Worm (Caenorhabditis elegans) whole organism, young adult: ENCODE results near the gene R05G6.5.

Source experiments
- F55B11.4 ChIP-seq: sonication (generic microtip); optimal IDR thresholded peaks from 2 replicates; lab custom pipeline; 2016; ENCODE audit warnings: missing compliant biosample characterization, missing genetic modification characterization, borderline replicate concordance; ENCODE audit not compliant: insufficient read depth
- madf-10 ChIP-seq: sonication (generic microtip); optimal IDR thresholded peaks from 2 replicates; lab custom pipeline; 2016; ENCODE audit warnings: mild to moderate bottlenecking, missing genetic modification characterization, missing compliant biosample characterization

DNA sequence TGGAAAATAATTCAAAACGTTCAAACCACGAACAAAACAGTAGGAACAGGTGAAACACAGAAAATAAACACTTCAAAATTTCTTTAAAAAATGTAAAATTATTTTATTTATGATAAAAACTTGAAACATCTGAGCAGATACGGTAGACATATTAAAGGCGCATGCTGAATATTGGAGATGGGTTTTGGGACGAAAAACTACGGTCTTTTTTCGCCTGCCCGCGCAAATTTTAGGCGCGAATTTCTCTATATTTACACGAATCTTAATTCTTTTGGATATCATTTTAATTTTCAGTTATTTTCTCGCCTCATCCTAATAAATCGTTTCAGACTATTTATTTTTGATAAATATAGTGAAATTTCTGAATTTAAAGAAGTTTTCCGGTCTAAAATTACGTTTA, 30.5 kb upstream of the R05G6.5 start:
- TF ChIP-seq madf-10 (tag; lab: Kevin White, UChicago): no peak
- no peak for TF ChIP-seq F55B11.4 (tag; lab: Kevin White, UChicago)
